Worm (Caenorhabditis elegans): ENCODE measurements around the gene nrde-1.

ce11 chrIII:3679083-3679482 lies 34.2 kb upstream of the nrde-1 start:
- TF ChIP-seq lin-15B (tag; optimal IDR thresholded peaks at IDR 0.05) (no peak), fkh-10 (GFP tag; optimal IDR thresholded peaks at IDR 0.05) (no peak), nhr-67 (tag; optimal IDR thresholded peaks at IDR 0.05) (no peak), nfya-1 (tag; optimal IDR thresholded peaks at IDR 0.05; ENCODE audit: insufficient read depth) (no peak)

Measured in whole organism, L3 larva.